Worm (Caenorhabditis elegans) whole organism, late embryonic: Measurements from ENCODE around the gene msp-51.
"Not testable (repeated sequence)": the region's sequence is repeated elsewhere in the genome, so short reads cannot be mapped to it uniquely, and the experiment has no call there.

Experiments
- C38D4.7 ChIP-seq: fragments of 200-800 bp; sonication (Bioruptor generic); optimal IDR thresholded peaks from 2 replicates; lab custom pipeline; 2018; ENCODE audit warnings: mild to moderate bottlenecking, missing genetic modification characterization, moderate library complexity, missing compliant biosample characterization
- F13H6.1 ChIP-seq: sonication (generic microtip); optimal IDR thresholded peaks from 2 replicates; lab custom pipeline; 2016; ENCODE audit warnings: missing genetic modification characterization, missing compliant biosample characterization
- K09A11.1 ChIP-seq: sonication (generic microtip); optimal IDR thresholded peaks from 2 replicates; lab custom pipeline; 2017; ENCODE audit warnings: antibody characterized with exemption, mild to moderate bottlenecking, missing genetic modification characterization, missing compliant biosample characterization; ENCODE audit not compliant: insufficient read depth
- Y22D7AL.16 ChIP-seq: sonication (generic microtip); optimal IDR thresholded peaks from 2 replicates; lab custom pipeline; 2016; ENCODE audit warnings: missing genetic modification characterization, missing compliant biosample characterization
- ceh-18 ChIP-seq: sonication (generic microtip); optimal IDR thresholded peaks from 2 replicates; lab custom pipeline; 2016; ENCODE audit warnings: missing genetic modification characterization, missing compliant biosample characterization
- ceh-30 ChIP-seq: fragments of 150-350 bp; optimal IDR thresholded peaks from 2 replicates; lab custom pipeline; 2014; ENCODE audit warnings: missing biosample characterization, missing genetic modification characterization
- ceh-31 ChIP-seq: sonication (generic microtip); optimal IDR thresholded peaks from 2 replicates; lab custom pipeline; 2016; ENCODE audit warnings: missing genetic modification characterization, missing compliant biosample characterization
- ceh-34 ChIP-seq: sonication (generic microtip); optimal IDR thresholded peaks from 2 replicates; lab custom pipeline; 2016; ENCODE audit warnings: mild to moderate bottlenecking, missing genetic modification characterization, missing compliant biosample characterization
- ceh-48 ChIP-seq: sonication (generic microtip); optimal IDR thresholded peaks from 2 replicates; lab custom pipeline; 2016; ENCODE audit warnings: missing genetic modification characterization, inconsistent platforms, missing compliant biosample characterization
- che-1 ChIP-seq: sonication (generic microtip); optimal IDR thresholded peaks from 2 replicates; lab custom pipeline; 2016; ENCODE audit warnings: mild to moderate bottlenecking, missing genetic modification characterization, missing compliant biosample characterization
- dmd-4 ChIP-seq: sonication (generic microtip); optimal IDR thresholded peaks from 2 replicates; lab custom pipeline; 2016; ENCODE audit warnings: borderline replicate concordance, missing genetic modification characterization, missing compliant biosample characterization
- fax-1 ChIP-seq: sonication (generic microtip); optimal IDR thresholded peaks from 2 replicates; lab custom pipeline; 2016; ENCODE audit warnings: missing genotype, missing genetic modification characterization, missing compliant biosample characterization
- fkh-10 ChIP-seq: fragments of 150-350 bp; optimal IDR thresholded peaks from 2 replicates; lab custom pipeline; 2014; ENCODE audit warnings: missing biosample characterization, missing genetic modification reagents, missing genetic modification characterization
- gmeb-2 ChIP-seq: sonication (generic microtip); optimal IDR thresholded peaks from 2 replicates; lab custom pipeline; 2016; ENCODE audit warnings: missing genetic modification characterization, inconsistent platforms, missing compliant biosample characterization
- hlh-30 ChIP-seq: sonication (generic microtip); optimal IDR thresholded peaks from 2 replicates; lab custom pipeline; 2017; ENCODE audit warnings: antibody characterized with exemption, missing genetic modification characterization, missing compliant biosample characterization; ENCODE audit not compliant: insufficient read depth
- hlh-6 ChIP-seq: sonication (generic microtip); optimal IDR thresholded peaks from 2 replicates; lab custom pipeline; 2016; ENCODE audit warnings: missing genotype, missing genetic modification characterization, missing compliant biosample characterization
- nfya-1 ChIP-seq: sonication (generic microtip); optimal IDR thresholded peaks from 2 replicates; lab custom pipeline; 2017; ENCODE audit warnings: missing genetic modification characterization, mild to moderate bottlenecking, missing compliant biosample characterization, antibody characterized with exemption, moderate library complexity
- nhr-11 ChIP-seq: fragments of 150-350 bp; optimal IDR thresholded peaks from 2 replicates; lab custom pipeline; 2014; ENCODE audit warnings: missing biosample characterization, missing genetic modification characterization
- odd-2 ChIP-seq: sonication (generic microtip); optimal IDR thresholded peaks from 2 replicates; lab custom pipeline; 2017; ENCODE audit warnings: antibody characterized with exemption, mild to moderate bottlenecking, missing genetic modification characterization, missing compliant biosample characterization
- pax-1 ChIP-seq: fragments of 150-350 bp; optimal IDR thresholded peaks from 2 replicates; lab custom pipeline; 2014; ENCODE audit warnings: missing biosample characterization, missing genetic modification characterization
- pqm-1 ChIP-seq: sonication (generic microtip); optimal IDR thresholded peaks from 2 replicates; lab custom pipeline; 2016; ENCODE audit warnings: missing genetic modification characterization, missing compliant biosample characterization
- pros-1 ChIP-seq: fragments of 150-350 bp; optimal IDR thresholded peaks from 2 replicates; lab custom pipeline; 2014; ENCODE audit warnings: missing biosample characterization, missing genetic modification reagents, missing genetic modification characterization
- ref-2 ChIP-seq: sonication (generic microtip); optimal IDR thresholded peaks from 2 replicates; lab custom pipeline; 2016; ENCODE audit warnings: missing genetic modification characterization, missing compliant biosample characterization
- sox-4 ChIP-seq: sonication (generic microtip); optimal IDR thresholded peaks from 2 replicates; lab custom pipeline; 2017; ENCODE audit warnings: mild to moderate bottlenecking, missing genetic modification characterization, inconsistent platforms, missing compliant biosample characterization
- ttx-3 ChIP-seq: sonication (generic microtip); optimal IDR thresholded peaks from 2 replicates; lab custom pipeline; 2016; ENCODE audit warnings: missing genetic modification reagents, missing genetic modification characterization, missing compliant biosample characterization
- unc-42 ChIP-seq: sonication (generic microtip); optimal IDR thresholded peaks from 2 replicates; lab custom pipeline; 2016; ENCODE audit warnings: missing genotype, missing genetic modification characterization, missing compliant biosample characterization
- unc-86 ChIP-seq: sonication (generic microtip); optimal IDR thresholded peaks from 2 replicates; lab custom pipeline; 2016; ENCODE audit warnings: missing genetic modification characterization, missing compliant biosample characterization
- zip-5 ChIP-seq: sonication (generic microtip); optimal IDR thresholded peaks from 2 replicates; lab custom pipeline; 2016; ENCODE audit warnings: missing genetic modification characterization, missing compliant biosample characterization
- ztf-16 ChIP-seq: sonication (generic microtip); optimal IDR thresholded peaks from 2 replicates; lab custom pipeline; 2017; ENCODE audit warnings: missing genetic modification characterization, missing compliant biosample characterization

Gene msp-51

DNA sequence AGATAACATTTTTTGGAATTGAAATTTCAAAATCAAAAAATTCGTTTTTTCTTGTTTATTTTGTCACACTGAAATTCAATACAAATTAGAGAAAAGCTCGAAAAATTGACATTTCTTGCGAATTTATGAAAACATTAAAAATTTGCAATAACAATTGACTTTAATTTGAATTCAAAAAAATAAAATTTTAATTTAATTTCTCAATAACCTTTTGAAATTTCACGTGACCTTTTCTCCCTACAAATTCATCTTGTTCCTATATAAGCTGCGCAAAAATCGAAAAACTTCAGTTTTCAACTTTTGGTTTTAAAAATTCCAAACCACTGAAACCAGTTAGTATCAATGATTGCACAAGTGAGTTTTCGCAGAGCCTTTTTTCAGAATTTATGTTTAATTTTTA is 26.3 kb downstream of the msp-51 start, which contains the start of gene F36H12.4:
Gene F36H12.4 (plus strand): TSS at position 301 of the 400 bp plus-strand sequence.
- TF ChIP-seq pqm-1 (tag; lab: Kevin White, UChicago) (no peak), nfya-1 (tag; lab: Kevin White, UChicago) (no peak), pros-1 (tag; lab: Kevin White, UChicago) (no peak), ceh-30 (tag; lab: Kevin White, UChicago) (no peak), gmeb-2 (tag; lab: Kevin White, UChicago) (no peak)

ce11 chrIV:5266474-5266873 is 28.7 kb downstream of the msp-51 start, which contains the start of gene F36H12.5:
TSS of gene F36H12.5 (plus strand) at chrIV:5266774.
- TF ChIP-seq hlh-6 (tag; lab: Kevin White, UChicago) (no peak), che-1 (tag; lab: Kevin White, UChicago) (no peak), ceh-48 (tag; lab: Kevin White, UChicago) (no peak), fax-1 (tag; lab: Kevin White, UChicago) (no peak), nhr-11 (tag; lab: Kevin White, UChicago) (no peak), ceh-31 (tag; lab: Kevin White, UChicago) (no peak), ref-2 (tag; lab: Kevin White, UChicago) (no peak), unc-86 (no peak), dmd-4 (tag; lab: Kevin White, UChicago) (no peak), K09A11.1 (tag; lab: Kevin White, UChicago) (no peak), F13H6.1 (tag; lab: Kevin White, UChicago) (no peak), sox-4 (tag; lab: Kevin White, UChicago) (no peak), zip-5 (tag; lab: Kevin White, UChicago) (no peak), ceh-30 (tag; lab: Kevin White, UChicago) (no peak), Y22D7AL.16 (tag; lab: Kevin White, UChicago) (no peak)

DNA sequence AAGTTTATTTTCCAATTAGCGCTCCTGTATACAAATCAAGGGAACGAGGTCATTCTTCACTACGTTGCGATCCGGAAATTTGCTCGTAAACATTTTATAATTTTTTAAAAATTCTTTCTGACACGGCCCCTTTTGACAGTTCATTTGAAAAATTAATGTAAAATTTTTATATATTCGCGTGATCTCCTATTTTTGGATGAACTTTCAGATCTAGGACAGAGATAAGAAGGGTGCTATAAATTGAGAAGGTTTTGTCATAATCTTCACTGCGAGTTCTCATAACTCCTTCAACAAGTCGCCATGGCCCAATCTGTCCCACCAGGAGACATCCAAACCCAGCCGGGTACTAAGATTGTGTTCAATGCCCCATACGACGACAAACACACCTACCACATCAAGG is 34.9 kb downstream of the msp-51 start, which contains the start of gene msp-19:
Gene msp-19 (plus strand): TSS at position 301 of the 400 bp plus-strand sequence.
- TF ChIP-seq unc-42 (tag; lab: Kevin White, UChicago); ztf-16; sox-4 (tag; lab: Kevin White, UChicago): not testable (repeated sequence)

ce11 chrIV:5258385-5258784 is 36.8 kb downstream of the msp-51 start, which contains the start of gene ttbk-2.1:
TSS of gene ttbk-2.1 (plus strand) at chrIV:5258685.
- TF ChIP-seq F13H6.1 (tag; lab: Kevin White, UChicago); hlh-30 (tag; lab: Kevin White, UChicago); ceh-34: not testable (repeated sequence)

DNA sequence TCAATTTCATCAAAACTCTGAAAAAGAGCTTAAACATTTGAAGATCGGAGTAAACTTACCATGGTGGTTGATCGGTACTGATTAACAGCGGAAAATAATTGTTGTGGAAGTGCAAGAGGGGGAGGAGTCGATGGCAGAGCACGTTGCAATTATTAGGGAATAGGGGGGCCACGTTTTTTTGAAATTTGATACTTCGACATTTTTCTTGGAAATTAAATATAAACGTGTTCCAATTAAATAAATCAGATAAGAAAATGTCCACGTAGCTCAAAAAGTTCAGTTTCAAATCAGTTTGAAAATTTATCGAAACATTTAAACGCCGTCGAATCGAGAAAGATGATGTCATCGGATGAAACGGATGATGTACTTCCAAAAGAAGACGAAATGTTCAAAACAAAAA is 38.4 kb downstream of the msp-51 start, which contains the start of gene F36H12.9:
Gene F36H12.9 (plus strand): TSS at position 301 of the 400 bp plus-strand sequence.
- TF ChIP-seq C38D4.7 (GFP tag; lab: Kevin White, UChicago); pax-1 (tag; lab: Kevin White, UChicago); fkh-10 (GFP tag; lab: Kevin White, UChicago): not testable (repeated sequence)

- TF ChIP-seq ttx-3 (tag; lab: Kevin White, UChicago); ceh-18; odd-2 (tag; lab: Kevin White, UChicago): not testable (repeated sequence)
Measured at ce11 chrIV:5254678-5255077, 40.5 kb downstream of the msp-51 start, which contains the start of gene F36H12.10. TSS of gene F36H12.10 (minus strand) at chrIV:5254778.
